Worm (Caenorhabditis elegans) whole organism, mixed stage, embryonic: ENCODE results near the gene dyrb-1.

ENCODE experiments used
- blmp-1 ChIP-seq: fragments of 150-350 bp; optimal IDR thresholded peaks from 2 replicates; lab custom pipeline; 2014; ENCODE audit warnings: missing biosample characterization, missing genetic modification characterization
- drap-1 ChIP-seq: fragments of 200-800 bp; sonication (Bioruptor generic); optimal IDR thresholded peaks from 3 replicates; lab custom pipeline; 2018; ENCODE audit warnings: mild to moderate bottlenecking, missing genetic modification characterization, missing compliant biosample characterization
- elt-1 ChIP-seq: sonication (generic microtip); optimal IDR thresholded peaks from 2 replicates; lab custom pipeline; 2017; ENCODE audit warnings: missing genetic modification characterization, mild to moderate bottlenecking, missing compliant biosample characterization, antibody characterized with exemption, moderate library complexity, borderline replicate concordance; ENCODE audit not compliant: insufficient read depth
- ham-2 ChIP-seq: fragments of 200-800 bp; sonication (Bioruptor generic); optimal IDR thresholded peaks from 2 replicates; lab custom pipeline; 2018; ENCODE audit warnings: mild to moderate bottlenecking, missing genetic modification characterization, missing compliant biosample characterization
- hlh-1 ChIP-seq: fragments of 150-350 bp; optimal IDR thresholded peaks from 2 replicates; lab custom pipeline; 2014; ENCODE audit warnings: missing biosample characterization, missing genetic modification reagents, missing genetic modification characterization
- lin-13 ChIP-seq: fragments of 150-350 bp; optimal IDR thresholded peaks from 2 replicates; lab custom pipeline; 2014; ENCODE audit warnings: missing biosample characterization, missing genetic modification characterization
- mep-1 ChIP-seq: fragments of 150-350 bp; optimal IDR thresholded peaks from 2 replicates; lab custom pipeline; 2017; ENCODE audit warnings: missing biosample characterization, missing genetic modification reagents, missing genetic modification characterization, inconsistent platforms
- nhr-12 ChIP-seq: fragments of 150-350 bp; optimal IDR thresholded peaks from 2 replicates; lab custom pipeline; 2014; ENCODE audit warnings: missing biosample characterization, missing genetic modification characterization
- pha-4 ChIP-seq: fragments of 150-350 bp; optimal IDR thresholded peaks from 2 replicates; lab custom pipeline; 2018; ENCODE audit warnings: missing biosample characterization, missing genetic modification reagents, missing genetic modification characterization
- unc-39 ChIP-seq: fragments of 150-350 bp; optimal IDR thresholded peaks from 2 replicates; lab custom pipeline; 2014; ENCODE audit warnings: missing biosample characterization, missing genetic modification characterization
- unc-62 ChIP-seq: fragments of 150-350 bp; optimal IDR thresholded peaks from 2 replicates; lab custom pipeline; 2014; ENCODE audit warnings: missing biosample characterization, missing genetic modification reagents, missing genetic modification characterization
- ztf-11 ChIP-seq: fragments of 150-350 bp; optimal IDR thresholded peaks from 2 replicates; lab custom pipeline; 2014; ENCODE audit warnings: missing biosample characterization, missing genetic modification characterization

DNA sequence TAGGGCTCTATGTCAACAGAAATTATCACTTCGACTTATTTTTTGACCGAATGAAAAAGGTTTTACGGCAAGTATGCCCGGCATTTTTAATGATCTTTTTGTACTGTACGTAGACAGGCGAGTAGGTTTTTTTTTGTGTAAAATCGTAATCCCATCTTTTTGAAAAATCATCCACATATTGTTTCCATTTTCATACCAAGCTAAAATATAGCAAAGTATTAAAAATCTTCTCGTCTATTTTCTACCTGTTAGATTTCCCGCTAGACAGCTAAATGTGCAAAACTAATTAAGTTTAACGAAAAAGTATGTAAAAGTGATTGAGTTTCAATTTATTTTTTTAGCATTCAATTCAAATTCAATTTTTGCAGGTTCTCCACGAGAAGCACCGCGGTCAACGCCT, 24.4 kb upstream of the dyrb-1 start, which contains the start of gene C16D2.1:
- TF ChIP-seq drap-1 (GFP tag; lab: Kevin White, UChicago) (no peak), unc-62 (GFP tag; lab: Kevin White, UChicago) (no peak), mep-1 (tag; lab: Kevin White, UChicago) (no peak), pha-4 (tag; lab: Kevin White, UChicago) (no peak), nhr-12 (tag; lab: Kevin White, UChicago) (no peak), ztf-11 (tag; lab: Kevin White, UChicago) (no peak), blmp-1 (tag; lab: Kevin White, UChicago) (no peak), elt-1 (tag; lab: Kevin White, UChicago) (no peak), lin-13 (tag; lab: Kevin White, UChicago) (no peak), ham-2 (GFP tag; lab: Kevin White, UChicago) (no peak), unc-39 (no peak), hlh-1 (no peak)
